Fruit fly (Drosophila melanogaster) whole organism, embryonic: ENCODE data around the gene shams.

Experiments
- Bgb ChIP-seq: fragments of 200-800 bp; sonication (Bioruptor generic); IDR thresholded peaks from 2 replicates; pipeline ENCODE4 v1.3.6; 2022; ENCODE audit warnings: missing biosample characterization, missing genetic modification characterization; ENCODE audit not compliant: partially characterized antibody
- CG11723 ChIP-seq: fragments of 200-800 bp; sonication (Bioruptor generic); optimal IDR thresholded peaks from 2 replicates; lab custom pipeline; 2017; ENCODE audit warnings: missing biosample characterization, mild to moderate bottlenecking, missing genetic modification characterization
- CG12155 ChIP-seq: fragments of 200-800 bp; sonication (Bioruptor generic); optimal IDR thresholded peaks from 3 replicates; lab custom pipeline; 2016; ENCODE audit warnings: missing biosample characterization, missing genetic modification characterization
- CG12391 ChIP-seq: fragments of 200-800 bp; sonication (Bioruptor generic); optimal IDR thresholded peaks from 3 replicates; lab custom pipeline; 2018; ENCODE audit warnings: missing biosample characterization, mild to moderate bottlenecking, missing genetic modification characterization, moderate library complexity
- CG14710 ChIP-seq: fragments of 200-800 bp; sonication (Bioruptor generic); optimal IDR thresholded peaks from 3 replicates; lab custom pipeline; 2019; ENCODE audit warnings: missing biosample characterization, mild to moderate bottlenecking, missing genetic modification characterization, moderate library complexity
- CG15601 ChIP-seq: fragments of 200-800 bp; sonication (Bioruptor generic); optimal IDR thresholded peaks from 3 replicates; lab custom pipeline; 2019; ENCODE audit warnings: missing biosample characterization, mild to moderate bottlenecking, missing genetic modification characterization, moderate library complexity
- CG1603 ChIP-seq: fragments of 200-800 bp; sonication (Bioruptor generic); optimal IDR thresholded peaks from 2 replicates; lab custom pipeline; 2019; ENCODE audit warnings: missing biosample characterization, mild to moderate bottlenecking, missing genetic modification characterization, moderate library complexity
- CG17186 ChIP-seq: fragments of 200-800 bp; sonication (Bioruptor generic); optimal IDR thresholded peaks from 3 replicates; lab custom pipeline; 2017; ENCODE audit warnings: missing biosample characterization, missing genetic modification reagents, missing genetic modification characterization
- CG17568 ChIP-seq: fragments of 200-800 bp; sonication (Bioruptor generic); optimal IDR thresholded peaks from 2 replicates; lab custom pipeline; 2018; ENCODE audit warnings: missing biosample characterization, mild to moderate bottlenecking, missing genetic modification characterization, moderate library complexity
- CG17829 ChIP-seq: fragments of 200-800 bp; optimal IDR thresholded peaks from 2 replicates; lab custom pipeline; 2019; ENCODE audit warnings: missing biosample characterization, mild to moderate bottlenecking, missing genetic modification characterization, moderate library complexity
- CG2202 ChIP-seq: fragments of 200-800 bp; sonication (Bioruptor generic); optimal IDR thresholded peaks from 2 replicates; lab custom pipeline; 2018; ENCODE audit warnings: missing biosample characterization, mild to moderate bottlenecking, missing genetic modification characterization
- CG30403 ChIP-seq: fragments of 200-800 bp; sonication (Bioruptor generic); optimal IDR thresholded peaks from 3 replicates; lab custom pipeline; 2016; ENCODE audit warnings: missing biosample characterization, missing genetic modification characterization
- CG32532 ChIP-seq: fragments of 200-800 bp; sonication (Bioruptor generic); IDR thresholded peaks from 2 replicates; pipeline ENCODE4 v1.3.6; 2022; ENCODE audit warnings: missing biosample characterization, missing genetic modification characterization
- CG34224 ChIP-seq: fragments of 200-800 bp; sonication (Bioruptor generic); IDR thresholded peaks from 3 replicates; pipeline ENCODE4 v1.3.6; 2022; ENCODE audit warnings: missing biosample characterization, missing genetic modification characterization; ENCODE audit not compliant: partially characterized antibody
- CG34422 ChIP-seq: fragments of 200-800 bp; sonication (Bioruptor generic); IDR thresholded peaks from 3 replicates; pipeline ENCODE4 v1.3.6; 2022; ENCODE audit warnings: missing biosample characterization, missing genetic modification characterization
- CG3838 ChIP-seq: fragments of 200-800 bp; sonication (Bioruptor generic); optimal IDR thresholded peaks from 3 replicates; lab custom pipeline; 2016; ENCODE audit warnings: missing biosample characterization, missing genetic modification characterization
- CG4730 ChIP-seq: fragments of 200-800 bp; sonication (Bioruptor generic); IDR thresholded peaks from 2 replicates; pipeline ENCODE4 v1.3.6; 2022; ENCODE audit warnings: missing biosample characterization, missing genetic modification characterization
- CG7963 ChIP-seq: fragments of 200-800 bp; sonication (Bioruptor generic); IDR thresholded peaks from 3 replicates; pipeline ENCODE4 v1.3.6; 2022; ENCODE audit warnings: missing biosample characterization, missing genetic modification characterization; ENCODE audit not compliant: partially characterized antibody
- CG8388 ChIP-seq: fragments of 200-800 bp; sonication (Bioruptor generic); optimal IDR thresholded peaks from 2 replicates; lab custom pipeline; 2019; ENCODE audit warnings: missing biosample characterization, mild to moderate bottlenecking, missing genetic modification characterization, moderate library complexity
- CG8924 ChIP-seq: fragments of 200-800 bp; optimal IDR thresholded peaks from 3 replicates; lab custom pipeline; 2019; ENCODE audit warnings: missing biosample characterization, mild to moderate bottlenecking, missing genetic modification characterization, moderate library complexity
- Deaf1 ChIP-seq: fragments of 200-800 bp; optimal IDR thresholded peaks from 3 replicates; lab custom pipeline; 2019; ENCODE audit warnings: missing biosample characterization, mild to moderate bottlenecking, missing genetic modification characterization, moderate library complexity
- Dll ChIP-seq: fragments of 200-800 bp; sonication (Bioruptor generic); IDR thresholded peaks from 4 replicates; pipeline ENCODE4 v1.3.6; 2022; ENCODE audit warnings: missing biosample characterization, missing genetic modification characterization; ENCODE audit not compliant: partially characterized antibody
- Doc3 ChIP-seq: fragments of 200-800 bp; sonication (Bioruptor generic); IDR thresholded peaks from 3 replicates; pipeline ENCODE4 v1.3.6; 2022; ENCODE audit warnings: missing biosample characterization, missing genetic modification characterization; ENCODE audit not compliant: partially characterized antibody
- E2f1 ChIP-seq: fragments of 200-800 bp; sonication (Bioruptor generic); IDR thresholded peaks from 2 replicates; pipeline ENCODE4 v1.3.6; 2022; ENCODE audit warnings: missing biosample characterization, missing genetic modification characterization
- E2f2 ChIP-seq: fragments of 200-800 bp; sonication (Bioruptor generic); IDR thresholded peaks from 2 replicates; pipeline ENCODE4 v1.3.6; 2022; ENCODE audit warnings: missing biosample characterization, missing genetic modification characterization
- Hmr ChIP-seq: fragments of 200-800 bp; sonication (Bioruptor generic); optimal IDR thresholded peaks from 3 replicates; lab custom pipeline; 2017; ENCODE audit warnings: mild to moderate bottlenecking, missing biosample characterization, missing genetic modification reagents, missing genetic modification characterization
- Max ChIP-seq: fragments of 200-800 bp; sonication (Bioruptor generic); optimal IDR thresholded peaks from 2 replicates; lab custom pipeline; 2016; ENCODE audit warnings: missing biosample characterization, mild to moderate bottlenecking, missing genetic modification characterization
- Nf-YB ChIP-seq: fragments of 200-800 bp; sonication (Bioruptor generic); optimal IDR thresholded peaks from 3 replicates; lab custom pipeline; 2019; ENCODE audit warnings: missing biosample characterization, mild to moderate bottlenecking, missing genetic modification characterization, moderate library complexity
- Nf-YC ChIP-seq: fragments of 200-800 bp; optimal IDR thresholded peaks from 3 replicates; lab custom pipeline; 2019; ENCODE audit warnings: missing biosample characterization, mild to moderate bottlenecking, missing genetic modification characterization, moderate library complexity
- Optix ChIP-seq: fragments of 200-800 bp; sonication (Bioruptor generic); IDR thresholded peaks from 3 replicates; pipeline ENCODE4 v1.3.6; 2022; ENCODE audit warnings: missing biosample characterization, missing genetic modification characterization
- TFAM ChIP-seq: fragments of 200-800 bp; sonication (Bioruptor generic); optimal IDR thresholded peaks from 2 replicates; lab custom pipeline; 2017; ENCODE audit warnings: missing biosample characterization, missing genetic modification characterization, inconsistent platforms
- ato ChIP-seq: fragments of 200-800 bp; sonication (Bioruptor generic); IDR thresholded peaks from 2 replicates; pipeline ENCODE4 v1.3.6; 2022; ENCODE audit warnings: missing biosample characterization, missing genetic modification characterization; ENCODE audit not compliant: partially characterized antibody
- cg ChIP-seq: fragments of 200-800 bp; sonication (Bioruptor generic); optimal IDR thresholded peaks from 3 replicates; lab custom pipeline; 2019; ENCODE audit warnings: missing biosample characterization, mild to moderate bottlenecking, missing genetic modification characterization, moderate library complexity
- cwo ChIP-seq: fragments of 200-800 bp; sonication (Bioruptor generic); optimal IDR thresholded peaks from 3 replicates; lab custom pipeline; 2017; ENCODE audit warnings: missing biosample characterization, missing genetic modification characterization, mild to moderate bottlenecking, moderate library complexity, missing genetic modification reagents
- dpn ChIP-seq, 2 experiments: fragments of 200-800 bp; sonication (Bioruptor generic); optimal IDR thresholded peaks; 3 replicates each; lab custom pipeline; 2016; ENCODE audit warnings: missing biosample characterization in 2 of 2, missing genetic modification characterization in 2 of 2
- gcm2 ChIP-seq: fragments of 200-800 bp; sonication (Bioruptor generic); optimal IDR thresholded peaks from 2 replicates; lab custom pipeline; 2016; ENCODE audit warnings: missing biosample characterization, missing genetic modification characterization
- lbe ChIP-seq: fragments of 200-800 bp; sonication (Bioruptor generic); optimal IDR thresholded peaks from 2 replicates; lab custom pipeline; 2016; ENCODE audit warnings: missing biosample characterization, mild to moderate bottlenecking, missing genetic modification characterization
- nerfin-1 ChIP-seq: fragments of 200-800 bp; sonication (Bioruptor generic); optimal IDR thresholded peaks from 3 replicates; lab custom pipeline; 2019; ENCODE audit warnings: missing biosample characterization, mild to moderate bottlenecking, missing genetic modification characterization, moderate library complexity
- nmo ChIP-seq: fragments of 200-800 bp; sonication (Bioruptor generic); optimal IDR thresholded peaks from 2 replicates; lab custom pipeline; 2018; ENCODE audit warnings: missing biosample characterization, mild to moderate bottlenecking, missing genetic modification characterization, moderate library complexity
- peb ChIP-seq: fragments of 200-800 bp; sonication (Bioruptor generic); IDR thresholded peaks from 2 replicates; pipeline ENCODE4 v1.3.6; 2022; ENCODE audit warnings: missing biosample characterization, missing genetic modification characterization
- pfk ChIP-seq: fragments of 200-800 bp; sonication (Bioruptor generic); optimal IDR thresholded peaks from 2 replicates; lab custom pipeline; 2018; ENCODE audit warnings: missing biosample characterization, mild to moderate bottlenecking, missing genetic modification characterization, moderate library complexity
- prd ChIP-seq, 3 experiments: fragments of >200 bp in 2 of 3; fragments of 200-800 bp in 1 of 3; sonication (Bioruptor generic) in 1 of 3; optimal IDR thresholded peaks in 2 of 3; IDR thresholded peaks in 1 of 3; 2 replicates in 2 of 3; 3 replicates in 1 of 3; pipeline versions ENCODE4 v1.3.6 to Lab custom; 2017 to 2022; ENCODE audit warnings: missing biosample characterization in 1 of 3, missing genetic modification characterization in 1 of 3
- ranshi ChIP-seq: fragments of 200-800 bp; sonication (Bioruptor generic); IDR thresholded peaks from 2 replicates; pipeline ENCODE4 v1.3.6; 2022; ENCODE audit warnings: missing biosample characterization, missing genetic modification characterization
- row ChIP-seq: fragments of 200-800 bp; sonication (Bioruptor generic); IDR thresholded peaks from 3 replicates; pipeline ENCODE4 v1.3.6; 2022; ENCODE audit warnings: missing biosample characterization, missing genetic modification characterization
- sens ChIP-seq: fragments of 200-800 bp; sonication (Bioruptor generic); peaks from one replicate; lab custom pipeline; 2016; ENCODE audit warnings: missing biosample characterization, missing genetic modification characterization
- stwl ChIP-seq: fragments of 200-800 bp; sonication (Bioruptor generic); optimal IDR thresholded peaks from 3 replicates; lab custom pipeline; 2018; ENCODE audit warnings: missing biosample characterization, mild to moderate bottlenecking, missing genetic modification characterization, moderate library complexity
- unc-4 ChIP-seq: fragments of 200-800 bp; sonication (Bioruptor generic); IDR thresholded peaks from 2 replicates; pipeline ENCODE4 v1.3.6; 2022; ENCODE audit warnings: missing biosample characterization, missing genetic modification characterization; ENCODE audit not compliant: partially characterized antibody
- vnd ChIP-seq: fragments of 200-800 bp; sonication (Bioruptor generic); IDR thresholded peaks from 3 replicates; pipeline ENCODE4 v1.3.6; 2022; ENCODE audit warnings: missing biosample characterization, missing genetic modification characterization; ENCODE audit not compliant: partially characterized antibody

shams gene

dm6 chr3R:25074558-25074964 lies at the start of gene shams, which contains the start of gene CG11920:
Gene shams (minus strand): TSS chr3R:25074607.
Gene CG11920 (plus strand): TSS chr3R:25074877.
- TF ChIP-seq unc-4 (peak; percentile 67), dpn (GFP tag; optimal IDR thresholded peaks at IDR 0.05; lab: Kevin White, UChicago) (peak in 1 of 2 experiments; percentile 6), CG15601 (tag; lab: Kevin White, UChicago) (peak; percentile 42), lbe (peak; percentile 59), Deaf1 (tag; lab: Kevin White, UChicago) (no peak), E2f2 (GFP tag; lab: Robert Waterston, UW) (peak; percentile 45; the same call in 1 of the 2 replicates), CG32532 (GFP tag; lab: Robert Waterston, UW) (no peak), row (GFP tag; lab: Robert Waterston, UW) (peak; percentile 59), CG34422 (GFP tag; lab: Robert Waterston, UW) (peak; percentile 37; the same call in 1 of the 3 replicates), peb (GFP tag; lab: Robert Waterston, UW) (no peak), CG2202 (tag; lab: Kevin White, UChicago) (no peak), CG8388 (GFP tag; lab: Kevin White, UChicago) (no peak), CG11723 (peak; percentile 26), CG8924 (tag; lab: Kevin White, UChicago) (peak; percentile 88), vnd (GFP tag; lab: Robert Waterston, UW) (peak; percentile 52; the same call in 1 of the 3 replicates), Nf-YC (tag; lab: Kevin White, UChicago) (peak; percentile 42), nerfin-1 (tag; lab: Kevin White, UChicago) (peak; percentile 48), Max (peak; percentile 68), Nf-YB (GFP tag; lab: Kevin White, UChicago) (peak; percentile 24), ranshi (GFP tag; lab: Robert Waterston, UW) (no peak), Bgb (GFP tag; lab: Robert Waterston, UW) (peak; percentile 60), CG7963 (GFP tag; lab: Robert Waterston, UW) (peak; percentile 39; the same call in 1 of the 3 replicates), TFAM (GFP tag; lab: Kevin White, UChicago) (no peak), CG14710 (tag; lab: Kevin White, UChicago) (peak; percentile 63), pfk (GFP tag; lab: Kevin White, UChicago) (peak; percentile 94), CG30403 (GFP tag; lab: Kevin White, UChicago) (peak; percentile 29), CG1603 (peak; percentile 98), prd (optimal IDR thresholded peaks at IDR 0.05; lab: Kevin White, UChicago) (no peak), prd (GFP tag; IDR thresholded peaks at IDR 0.05; lab: Robert Waterston, UW) (no peak), E2f1 (GFP tag; lab: Robert Waterston, UW) (no peak), CG34224 (peak; percentile 73; the same call in 1 of the 3 replicates), CG17186 (GFP tag; lab: Kevin White, UChicago) (peak; percentile 14), nmo (GFP tag; lab: Kevin White, UChicago) (peak; percentile 51), CG4730 (GFP tag; lab: Robert Waterston, UW) (no peak), Optix (GFP tag; lab: Robert Waterston, UW) (no peak), CG12391 (peak; percentile 66), stwl (tag; lab: Kevin White, UChicago) (peak; percentile 52), sens (GFP tag; lab: Kevin White, UChicago) (peak; percentile 80), CG3838 (GFP tag; lab: Kevin White, UChicago) (peak; percentile 36), CG12155 (GFP tag; lab: Kevin White, UChicago) (peak; percentile 26), Doc3 (GFP tag; lab: Robert Waterston, UW) (0 out of 3 replicates have a peak, but pooled peaks have one; percentile 36), Dll (GFP tag; lab: Robert Waterston, UW) (peak; percentile 73; the same call in 3 of the 4 replicates), ato (GFP tag; lab: Robert Waterston, UW) (peak; percentile 57; the same call in 1 of the 2 replicates), cwo (GFP tag; lab: Kevin White, UChicago) (peak; percentile 40), gcm2 (GFP tag; lab: Kevin White, UChicago) (no peak), CG17829 (peak; percentile 69), cg (GFP tag; lab: Kevin White, UChicago) (peak; percentile 16), CG17568 (peak; percentile 31), Hmr (GFP tag; lab: Kevin White, UChicago) (no peak)
